Fruit fly (Drosophila melanogaster) whole organism, prepupa: Measurements from ENCODE around the gene CG13403.

Source experiments
- Blimp-1 ChIP-seq: fragments of 200-800 bp; sonication (Bioruptor generic); optimal IDR thresholded peaks from 3 replicates; lab custom pipeline; 2017; ENCODE audit warnings: missing biosample characterization, missing genetic modification characterization, mild to moderate bottlenecking, moderate library complexity, missing genetic modification reagents
- CG10631 ChIP-seq: fragments of 200-800 bp; sonication (Bioruptor generic); optimal IDR thresholded peaks from 2 replicates; lab custom pipeline; 2016; ENCODE audit warnings: missing biosample characterization, missing genetic modification characterization
- CG10669 ChIP-seq: fragments of 200-800 bp; sonication (Bioruptor generic); optimal IDR thresholded peaks from 3 replicates; lab custom pipeline; 2018; ENCODE audit warnings: missing biosample characterization, mild to moderate bottlenecking, missing genetic modification characterization, moderate library complexity
- CG11762 ChIP-seq: fragments of 200-800 bp; sonication (Bioruptor generic); optimal IDR thresholded peaks from 3 replicates; lab custom pipeline; 2016; ENCODE audit warnings: missing biosample characterization, missing genetic modification characterization; ENCODE audit not compliant: insufficient read depth
- CG15336 ChIP-seq: fragments of 200-800 bp; sonication (Bioruptor generic); IDR thresholded peaks from 2 replicates; pipeline ENCODE4 v1.3.6; 2022; ENCODE audit warnings: missing biosample characterization, missing genetic modification characterization
- CG16779 ChIP-seq: fragments of 200-800 bp; sonication (Bioruptor generic); optimal IDR thresholded peaks from 3 replicates; lab custom pipeline; 2017; ENCODE audit warnings: missing biosample characterization, mild to moderate bottlenecking, missing genetic modification characterization
- CG31627 ChIP-seq: fragments of 200-800 bp; sonication (Bioruptor generic); optimal IDR thresholded peaks from 3 replicates; lab custom pipeline; 2016; ENCODE audit warnings: missing biosample characterization, missing genetic modification characterization
- CG32006 ChIP-seq: fragments of 200-800 bp; sonication (Bioruptor generic); optimal IDR thresholded peaks from 3 replicates; lab custom pipeline; 2017; ENCODE audit warnings: missing biosample characterization, mild to moderate bottlenecking, missing genetic modification characterization
- CG4318 ChIP-seq: fragments of 200-800 bp; sonication (Bioruptor generic); optimal IDR thresholded peaks from 3 replicates; lab custom pipeline; 2017; ENCODE audit warnings: missing biosample characterization, mild to moderate bottlenecking, missing genetic modification characterization
- CG6808 ChIP-seq: fragments of 200-800 bp; sonication (Bioruptor generic); optimal IDR thresholded peaks from 3 replicates; lab custom pipeline; 2017; ENCODE audit warnings: missing biosample characterization, missing genetic modification characterization, mild to moderate bottlenecking, moderate library complexity, missing genetic modification reagents
- CG7368 ChIP-seq: fragments of 200-800 bp; sonication (Bioruptor generic); optimal IDR thresholded peaks from 3 replicates; lab custom pipeline; 2016; ENCODE audit warnings: missing biosample characterization, missing genetic modification characterization
- CG8119 ChIP-seq: fragments of 200-800 bp; sonication (Bioruptor generic); IDR thresholded peaks from 3 replicates; pipeline ENCODE4 v1.3.6; 2022; ENCODE audit warnings: missing biosample characterization, missing genetic modification characterization
- Eip78C ChIP-seq: fragments of 200-800 bp; sonication (Bioruptor generic); peaks from one replicate; lab custom pipeline; 2016; ENCODE audit warnings: missing biosample characterization, missing genetic modification characterization
- Hr38 ChIP-seq: sonication (Bioruptor generic); optimal IDR thresholded peaks from 2 replicates; lab custom pipeline; 2016; ENCODE audit warnings: missing biosample characterization, missing genetic modification characterization
- Hr4 ChIP-seq: fragments of 200-800 bp; sonication (Bioruptor generic); optimal IDR thresholded peaks from 3 replicates; lab custom pipeline; 2016; ENCODE audit warnings: missing biosample characterization, missing genetic modification characterization
- Met ChIP-seq: fragments of 200-800 bp; sonication (Bioruptor generic); optimal IDR thresholded peaks from 3 replicates; lab custom pipeline; 2016; ENCODE audit warnings: missing biosample characterization, missing genetic modification characterization
- achi ChIP-seq: fragments of 200-800 bp; sonication (Bioruptor generic); optimal IDR thresholded peaks from 3 replicates; lab custom pipeline; 2016; ENCODE audit warnings: missing biosample characterization, missing genetic modification characterization
- cyc ChIP-seq: fragments of 200-800 bp; sonication (Bioruptor generic); optimal IDR thresholded peaks from 3 replicates; lab custom pipeline; 2016; ENCODE audit warnings: missing biosample characterization, missing genetic modification characterization
- dac ChIP-seq: fragments of 200-800 bp; sonication (Bioruptor generic); optimal IDR thresholded peaks from 2 replicates; lab custom pipeline; 2017; ENCODE audit warnings: missing biosample characterization, mild to moderate bottlenecking, missing genetic modification characterization
- dsx ChIP-seq: fragments of 200-800 bp; optimal IDR thresholded peaks from 3 replicates; lab custom pipeline; 2019; ENCODE audit warnings: missing biosample characterization, mild to moderate bottlenecking, missing genetic modification characterization, moderate library complexity; ENCODE audit not compliant: poor library complexity, severe bottlenecking
- eg ChIP-seq: fragments of 200-800 bp; sonication (Bioruptor generic); IDR thresholded peaks from 3 replicates; pipeline ENCODE4 v1.3.6; 2022; ENCODE audit warnings: missing biosample characterization, missing genetic modification characterization
- fd59A ChIP-seq: fragments of 200-800 bp; sonication (Bioruptor generic); optimal IDR thresholded peaks from 2 replicates; lab custom pipeline; 2017; ENCODE audit warnings: missing biosample characterization, mild to moderate bottlenecking, missing genetic modification characterization, missing genetic modification reagents
- fkh ChIP-seq: fragments of 200-800 bp; sonication (Bioruptor generic); optimal IDR thresholded peaks from 3 replicates; lab custom pipeline; 2017; ENCODE audit warnings: missing biosample characterization, mild to moderate bottlenecking, missing genetic modification characterization, moderate library complexity
- lz ChIP-seq: fragments of 200-800 bp; sonication (Bioruptor generic); optimal IDR thresholded peaks from 3 replicates; lab custom pipeline; 2016; ENCODE audit warnings: missing biosample characterization, missing genetic modification characterization
- net ChIP-seq: fragments of 200-800 bp; sonication (Bioruptor generic); optimal IDR thresholded peaks from 3 replicates; lab custom pipeline; 2016; ENCODE audit warnings: missing biosample characterization, missing genetic modification characterization
- salr ChIP-seq, 2 experiments: fragments of 200-800 bp; sonication (Bioruptor generic); optimal IDR thresholded peaks; 3 replicates each; lab custom pipeline; 2016 to 2018; ENCODE audit warnings: missing biosample characterization in 2 of 2, missing genetic modification characterization in 2 of 2, mild to moderate bottlenecking in 1 of 2
- ss ChIP-seq, 2 experiments: fragments of 200-800 bp; sonication (Bioruptor generic); optimal IDR thresholded peaks; 2 replicates in 1 of 2; 3 replicates in 1 of 2; lab custom pipeline; 2017 to 2018; ENCODE audit warnings: mild to moderate bottlenecking in 2 of 2, missing biosample characterization in 2 of 2, missing genetic modification characterization in 2 of 2, moderate library complexity in 1 of 2
- topi ChIP-seq: fragments of 200-800 bp; sonication (Bioruptor generic); optimal IDR thresholded peaks from 3 replicates; lab custom pipeline; 2016; ENCODE audit warnings: missing biosample characterization, missing genetic modification characterization
- vri ChIP-seq: fragments of 200-800 bp; sonication (Bioruptor generic); optimal IDR thresholded peaks from 3 replicates; lab custom pipeline; 2016; ENCODE audit warnings: missing biosample characterization, mild to moderate bottlenecking, missing genetic modification characterization

Gene CG13403

DNA sequence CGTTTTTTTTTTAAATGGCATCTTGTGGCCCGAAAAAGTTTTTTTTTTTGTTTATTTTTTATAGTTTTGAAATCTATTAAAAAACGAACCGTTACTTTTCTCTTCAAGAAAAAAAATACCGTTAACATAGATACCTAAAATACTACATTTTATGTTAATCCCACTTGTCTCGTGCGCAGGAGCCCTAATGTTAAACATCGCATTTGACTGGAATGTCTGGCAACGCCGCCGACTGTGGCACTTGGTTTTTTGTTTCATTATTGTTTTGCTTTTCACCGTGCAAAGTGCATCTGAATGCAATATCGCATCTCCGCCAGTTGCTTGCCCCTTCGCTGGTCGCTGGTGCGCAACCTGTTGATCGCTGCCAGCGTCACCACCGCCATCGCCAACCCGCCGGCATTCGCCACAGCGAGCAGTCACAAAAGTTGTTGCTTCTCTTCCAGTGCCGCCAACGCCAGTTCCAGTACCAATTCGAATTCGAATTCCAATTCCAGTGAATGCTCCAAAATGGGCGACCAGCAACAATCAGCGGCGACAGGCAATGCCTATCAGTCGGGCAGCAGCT is 8.2 kb upstream of the CG13403 start, which contains the start of gene CG11590:
CG11590 (plus strand) TSS at position 212 of the 565 bp plus-strand sequence.
- peak; percentile 29; the same call in 1 of the 3 replicates for TF ChIP-seq CG8119 (GFP tag; lab: Robert Waterston, UW)
- peak; percentile 24; the same call in 1 of the 2 replicates for TF ChIP-seq CG15336 (GFP tag; lab: Robert Waterston, UW)
- no peak for TF ChIP-seq salr (GFP tag; optimal IDR thresholded peaks at IDR 0.05; lab: Kevin White, UChicago)
- TF ChIP-seq eg (GFP tag; lab: Robert Waterston, UW): peak; percentile 7; the same call in 1 of the 3 replicates
- TF ChIP-seq Eip78C: peak; percentile 11
- TF ChIP-seq ss (GFP tag; optimal IDR thresholded peaks at IDR 0.05; lab: Kevin White, UChicago): peak in 1 of 2 experiments; percentile 40

DNA sequence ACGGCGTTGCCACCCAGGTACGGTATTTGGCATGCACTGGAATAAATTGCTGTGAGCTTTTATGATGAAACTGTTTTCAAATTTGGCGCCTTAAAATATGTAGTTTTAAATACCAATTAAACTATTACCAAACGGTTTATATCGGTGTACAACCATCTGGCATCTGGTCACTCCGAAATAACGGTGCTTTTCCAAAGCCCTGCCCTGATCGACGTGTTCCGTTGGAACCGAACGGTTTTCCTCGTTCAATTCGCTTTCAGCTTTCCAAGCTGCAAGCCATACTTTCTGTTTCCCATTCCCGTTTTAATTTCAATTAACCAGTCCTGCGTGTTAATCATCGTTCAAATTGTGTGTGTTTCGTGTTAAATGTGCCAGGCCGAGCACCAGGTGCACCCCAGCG is 1.2 kb upstream of the CG13403 start, which contains the start of gene yl:
yl (plus strand) TSS at position 202 of the 400 bp plus-strand sequence.
- no peak for TF ChIP-seq topi (GFP tag; lab: Kevin White, UChicago)
- TF ChIP-seq Met (GFP tag; lab: Kevin White, UChicago): no peak
- TF ChIP-seq CG16779 (tag; lab: Kevin White, UChicago): no peak
- TF ChIP-seq achi: no peak
- TF ChIP-seq CG8119 (GFP tag; lab: Robert Waterston, UW): no peak
- TF ChIP-seq Hr38 (GFP tag; lab: Kevin White, UChicago): no peak
- no peak for TF ChIP-seq dsx (GFP tag; lab: Kevin White, UChicago)
- no peak for TF ChIP-seq fkh
- TF ChIP-seq, all 60 proteins: peak for 0

DNA sequence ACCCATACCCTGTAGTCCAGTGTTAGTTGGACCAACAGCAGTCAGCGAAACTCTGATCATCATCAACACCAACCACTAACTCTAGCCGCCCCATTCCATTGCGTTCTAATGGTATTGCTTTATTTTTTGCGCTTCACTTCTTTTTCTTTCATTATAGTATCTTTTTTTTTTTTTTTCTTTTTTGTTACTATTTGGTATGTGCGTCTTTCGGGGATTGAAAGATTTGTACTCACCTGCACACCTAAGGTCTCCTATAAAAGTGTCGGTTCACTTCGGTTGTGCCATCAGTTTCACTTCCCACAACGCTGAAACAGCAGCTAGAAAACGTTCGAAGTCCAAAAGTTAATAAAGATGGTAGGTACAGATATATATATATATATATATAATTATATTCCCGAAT is 2.6 kb downstream of the CG13403 start, which contains the start of gene CG11585:
CG11585 (plus strand) TSS at position 301 of the 400 bp plus-strand sequence.
- TF ChIP-seq CG15336 (GFP tag; lab: Robert Waterston, UW) (no peak), fd59A (no peak), lz (GFP tag; lab: Kevin White, UChicago) (no peak), Blimp-1 (GFP tag; lab: Kevin White, UChicago) (no peak), CG31627 (GFP tag; lab: Kevin White, UChicago) (no peak), Hr4 (GFP tag; lab: Kevin White, UChicago) (no peak), CG10631 (GFP tag; lab: Kevin White, UChicago) (no peak), CG10669 (GFP tag; lab: Kevin White, UChicago) (no peak), CG7368 (no peak), vri (GFP tag; lab: Kevin White, UChicago) (no peak), CG32006 (GFP tag; lab: Kevin White, UChicago) (no peak), CG6808 (GFP tag; lab: Kevin White, UChicago) (no peak), CG11762 (GFP tag; lab: Kevin White, UChicago) (no peak)

DNA sequence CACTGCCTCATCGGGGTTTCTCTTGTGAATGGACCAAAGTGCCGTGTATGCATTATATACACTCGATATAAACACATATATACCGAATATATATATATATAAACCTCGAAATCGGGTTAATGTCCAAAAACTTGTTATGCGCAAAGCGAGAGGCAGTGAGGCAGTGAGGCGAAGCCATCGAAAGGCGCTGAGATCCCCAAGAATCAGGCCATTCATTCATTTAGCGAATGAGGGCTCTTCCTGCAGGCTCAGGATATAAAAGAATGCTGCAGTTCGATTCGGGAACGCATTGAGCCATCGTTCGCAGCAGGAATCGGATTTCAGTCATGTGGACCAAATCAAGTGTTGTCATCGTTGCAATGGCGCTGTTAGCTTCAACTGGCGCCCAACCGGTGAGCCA is 4.9 kb downstream of the CG13403 start, which contains the start of gene CG12481:
CG12481 (plus strand) TSS at position 301 of the 400 bp plus-strand sequence.
- TF ChIP-seq Met (GFP tag; lab: Kevin White, UChicago) (no peak), net (no peak), CG4318 (GFP tag; lab: Kevin White, UChicago) (no peak), cyc (GFP tag; lab: Kevin White, UChicago) (no peak)
- TF ChIP-seq, all 60 proteins: peak for 0

DNA sequence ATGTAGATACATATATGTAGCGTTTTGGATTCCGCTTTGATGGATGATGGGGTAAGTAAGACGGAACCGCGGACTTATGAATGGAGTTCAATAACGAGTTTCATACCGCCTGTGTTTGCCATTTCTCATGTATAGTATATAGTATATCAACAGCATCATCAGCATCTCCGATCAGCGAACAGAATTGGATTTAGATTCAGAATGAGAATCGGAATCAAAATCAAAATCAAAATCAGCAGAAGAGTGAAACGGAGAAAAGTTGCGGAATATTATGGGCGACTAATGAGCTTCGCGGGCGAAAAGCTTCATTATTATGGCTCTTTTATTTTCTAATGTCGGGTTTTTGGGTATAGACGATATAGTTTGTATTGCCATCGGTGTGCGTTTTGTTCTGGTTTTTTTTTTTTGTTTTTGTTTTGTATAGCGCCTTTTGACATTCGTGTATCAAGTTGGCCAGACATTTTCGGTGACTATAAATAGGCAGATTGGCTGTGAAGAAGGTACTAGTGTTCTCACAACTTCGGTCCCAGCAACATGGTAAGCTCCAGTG is 7.7 kb downstream of the CG13403 start, which contains the start of gene CG32603:
CG32603 (plus strand) TSS at position 500 of the 550 bp plus-strand sequence.
- no peak for TF ChIP-seq dac (GFP tag; lab: Kevin White, UChicago)
- TF ChIP-seq CG6808 (GFP tag; lab: Kevin White, UChicago): no peak
- no peak for TF ChIP-seq CG7368
